ENCODE assay signal across 1 fruit fly cellular context in the genomic region with DNA sequence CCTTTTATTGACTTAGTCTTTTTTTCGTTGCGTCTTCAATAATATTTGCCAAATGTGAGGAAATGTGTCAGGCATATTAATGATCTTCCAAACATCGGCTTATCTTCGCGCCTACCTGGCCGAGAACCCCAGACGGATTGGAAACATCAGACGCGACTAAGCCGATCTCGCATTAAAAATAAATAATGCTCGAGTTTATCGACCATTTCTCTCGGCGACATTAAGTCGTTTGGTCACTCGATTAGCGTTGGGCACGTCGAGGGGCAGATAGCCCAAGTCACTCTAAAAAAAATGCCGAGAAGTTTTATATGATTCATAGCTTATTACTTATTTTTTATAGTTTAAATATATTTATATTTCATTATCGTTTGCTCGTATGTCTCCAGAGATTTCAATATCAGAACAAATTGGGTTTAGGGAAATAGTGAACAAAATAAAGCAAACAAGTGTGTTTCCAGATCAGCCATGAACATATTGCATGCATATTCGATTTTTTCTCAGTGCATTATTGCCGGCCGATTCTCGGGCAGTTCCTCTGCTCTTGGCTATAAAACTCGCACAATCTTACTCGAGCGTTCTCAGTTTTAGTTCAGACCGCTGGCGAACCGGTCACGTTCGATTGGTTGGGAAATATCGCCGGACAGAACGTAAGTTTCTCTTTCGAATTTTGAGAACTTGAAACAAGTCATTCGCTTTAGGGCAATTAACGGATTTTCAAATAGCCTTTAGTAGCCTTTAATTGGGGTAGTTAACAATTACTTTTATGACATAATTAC.
TF ChIP-seq lines count a peak whose summit lies in the region.

Gene Ance, plus strand, starts transcription at position 574 of the 776 bp plus-strand sequence.

TF ChIP-seq in whole organism, embryonic, 481 proteins besides CTCF, POLR2A, EP300 and RAD21 (continued from another document):
- TF ChIP-seq CG6854 (GFP tag; optimal IDR thresholded peaks at IDR 0.05; lab: Kevin White, UChicago): peak; percentile 22
- TF ChIP-seq ems (GFP tag; optimal IDR thresholded peaks at IDR 0.05; lab: Kevin White, UChicago): peak; percentile 9
- TF ChIP-seq CG17829 (tag; optimal IDR thresholded peaks at IDR 0.05; lab: Kevin White, UChicago): peak; percentile 36
- TF ChIP-seq CG3163 (GFP tag; optimal IDR thresholded peaks at IDR 0.05; lab: Kevin White, UChicago): peak; percentile 20
- no peak for TF ChIP-seq Hr78 (GFP tag; optimal IDR thresholded peaks at IDR 0.05; lab: Kevin White, UChicago)
- TF ChIP-seq CG12155 (GFP tag; optimal IDR thresholded peaks at IDR 0.05; lab: Kevin White, UChicago): peak; percentile 27
- peak; percentile 45 for TF ChIP-seq cwo (GFP tag; optimal IDR thresholded peaks at IDR 0.05; lab: Kevin White, UChicago)
- peak; percentile 35 for TF ChIP-seq tin (GFP tag; optimal IDR thresholded peaks at IDR 0.05; lab: Kevin White, UChicago)
- TF ChIP-seq Awh (GFP tag; IDR thresholded peaks at IDR 0.05; lab: Robert Waterston, UW): no peak
- TF ChIP-seq Adf1 (GFP tag; IDR thresholded peaks at IDR 0.05; lab: Robert Waterston, UW): no peak; the same call in 1 of the 2 replicates
- peak; percentile 2 for TF ChIP-seq CG17359 (tag; optimal IDR thresholded peaks at IDR 0.05; lab: Kevin White, UChicago)
- TF ChIP-seq kni (GFP tag; optimal IDR thresholded peaks at IDR 0.05; lab: Kevin White, UChicago): peak; percentile 10
- no peak for TF ChIP-seq ind (GFP tag; optimal IDR thresholded peaks at IDR 0.05; lab: Kevin White, UChicago)
- peak; percentile 43; the same call in 1 of the 2 replicates for TF ChIP-seq CG4404 (GFP tag; IDR thresholded peaks at IDR 0.05; lab: Robert Waterston, UW)
- TF ChIP-seq eyg (GFP tag; optimal IDR thresholded peaks at IDR 0.05; lab: Kevin White, UChicago): no peak
- peak; percentile 4 for TF ChIP-seq her (GFP tag; optimal IDR thresholded peaks at IDR 0.05; lab: Kevin White, UChicago)
- peak; percentile 46 for TF ChIP-seq Fer3 (tag; optimal IDR thresholded peaks at IDR 0.05; lab: Kevin White, UChicago)
- 0 out of 2 replicates have a peak, but pooled peaks have one; percentile 28 for TF ChIP-seq E2f1 (GFP tag; IDR thresholded peaks at IDR 0.05; lab: Robert Waterston, UW)
- peak; percentile 43 for TF ChIP-seq gsb-n (tag; optimal IDR thresholded peaks at IDR 0.05; lab: Kevin White, UChicago)
- peak; percentile 54; the same call in 1 of the 2 replicates for TF ChIP-seq Ptx1 (GFP tag; IDR thresholded peaks at IDR 0.05; lab: Robert Waterston, UW)
- peak; percentile 61; the same call in 2 of the 3 replicates for TF ChIP-seq CG11695 (GFP tag; IDR thresholded peaks at IDR 0.05; lab: Robert Waterston, UW)
- TF ChIP-seq Hr51 (GFP tag; optimal IDR thresholded peaks at IDR 0.05; lab: Kevin White, UChicago): no peak
- TF ChIP-seq CG34422 (GFP tag; IDR thresholded peaks at IDR 0.05; lab: Robert Waterston, UW): peak; percentile 27; the same call in 1 of the 3 replicates
- TF ChIP-seq CG31441 (GFP tag; IDR thresholded peaks at IDR 0.05; lab: Robert Waterston, UW): 0 out of 2 replicates have a peak, but pooled peaks have one; percentile 15
- TF ChIP-seq dmrt11E (tag; optimal IDR thresholded peaks at IDR 0.05; lab: Kevin White, UChicago): peak; percentile 46
- TF ChIP-seq CG7963 (GFP tag; IDR thresholded peaks at IDR 0.05; lab: Robert Waterston, UW; ENCODE audit: partially characterized antibody): no peak
- TF ChIP-seq ap (GFP tag; IDR thresholded peaks at IDR 0.05; lab: Robert Waterston, UW): no peak
- TF ChIP-seq corto (GFP tag; optimal IDR thresholded peaks at IDR 0.05; lab: Kevin White, UChicago): no peak
- no peak for TF ChIP-seq CG13624 (GFP tag; optimal IDR thresholded peaks at IDR 0.05; lab: Kevin White, UChicago)
- TF ChIP-seq lab (GFP tag; optimal IDR thresholded peaks at IDR 0.05; lab: Kevin White, UChicago): peak; percentile 38
- no peak for TF ChIP-seq sqz (GFP tag; optimal IDR thresholded peaks at IDR 0.05; lab: Kevin White, UChicago)
- TF ChIP-seq row (GFP tag; IDR thresholded peaks at IDR 0.05; lab: Robert Waterston, UW): peak; percentile 77
- TF ChIP-seq Six4 (GFP tag; optimal IDR thresholded peaks at IDR 0.05; lab: Kevin White, UChicago): no peak
- TF ChIP-seq Ada2b (GFP tag; IDR thresholded peaks at IDR 0.05; lab: Robert Waterston, UW): 0 out of 2 replicates have a peak, but pooled peaks have one; percentile 31
- peak; percentile 48 for TF ChIP-seq CG13775 (GFP tag; optimal IDR thresholded peaks at IDR 0.05; lab: Kevin White, UChicago)
- peak; percentile 40 for TF ChIP-seq Dip3 (GFP tag; optimal IDR thresholded peaks at IDR 0.05; lab: Kevin White, UChicago)
- TF ChIP-seq CG13424 (tag; optimal IDR thresholded peaks at IDR 0.05; lab: Kevin White, UChicago): peak; percentile 35
- TF ChIP-seq CG8944 (GFP tag; optimal IDR thresholded peaks at IDR 0.05; lab: Kevin White, UChicago): no peak
- TF ChIP-seq aop (GFP tag; IDR thresholded peaks at IDR 0.05; lab: Robert Waterston, UW): no peak
- 0 out of 4 replicates have a peak, but pooled peaks have one; percentile 19 for TF ChIP-seq chinmo (GFP tag; IDR thresholded peaks at IDR 0.05; lab: Robert Waterston, UW; ENCODE audit: partially characterized antibody)
- TF ChIP-seq al (GFP tag; IDR thresholded peaks at IDR 0.05; lab: Robert Waterston, UW): peak; percentile 57; the same call in 1 of the 2 replicates
- TF ChIP-seq ash1 (GFP tag; optimal IDR thresholded peaks at IDR 0.05; lab: Kevin White, UChicago): no peak
- TF ChIP-seq zfh1 (GFP tag; IDR thresholded peaks at IDR 0.05; lab: Robert Waterston, UW): peak; percentile 62
- peak; percentile 44; the same call in 2 of the 3 replicates for TF ChIP-seq dysf (GFP tag; IDR thresholded peaks at IDR 0.05; lab: Robert Waterston, UW)
- TF ChIP-seq Fer1 (GFP tag; optimal IDR thresholded peaks at IDR 0.05; lab: Kevin White, UChicago): no peak
